Worm (Caenorhabditis elegans): ENCODE results near the gene F14F9.8.

F14F9.8 gene

DNA sequence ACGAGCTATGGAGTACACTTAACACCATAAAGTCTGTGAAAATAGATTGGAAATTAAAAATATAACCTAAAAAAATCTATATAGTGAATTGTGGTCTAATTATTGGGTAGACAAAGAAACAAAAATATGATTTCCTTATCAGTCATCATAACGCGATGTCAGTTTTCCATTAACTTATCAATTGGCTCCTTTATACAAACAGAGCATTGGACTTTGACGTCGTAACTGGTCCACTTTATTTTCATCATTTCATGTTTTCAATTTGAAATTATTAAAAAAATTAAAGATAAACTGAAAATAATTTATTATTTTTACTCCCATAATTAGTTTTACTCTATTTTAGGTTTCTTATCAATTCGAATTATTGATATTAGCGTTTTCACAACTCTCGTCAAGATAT is 47.9 kb downstream of the F14F9.8 start:
- no peak for TF ChIP-seq unc-62 (GFP tag; optimal IDR thresholded peaks at IDR 0.05)

Measured in whole organism, dauer.